Worm (Caenorhabditis elegans) whole organism, L2 larva: ENCODE measurements around the gene Y53G8AM.6.
A peak's percentile ranks its signal among the peaks of the same experiment; 100 is the strongest.

Experiments used
- C34F6.9 ChIP-seq: fragments of 150-350 bp; optimal IDR thresholded peaks from 2 replicates; lab custom pipeline; 2014; ENCODE audit warnings: missing biosample characterization, missing genetic modification characterization
- R02D3.7 ChIP-seq: fragments of 150-350 bp; optimal IDR thresholded peaks from 2 replicates; lab custom pipeline; 2014; ENCODE audit warnings: missing biosample characterization, missing genetic modification characterization
- Y55F3AM.14 ChIP-seq: fragments of 200-800 bp; sonication (Bioruptor generic); optimal IDR thresholded peaks from 2 replicates; lab custom pipeline; 2018; ENCODE audit warnings: mild to moderate bottlenecking, missing genetic modification characterization, missing compliant biosample characterization
- ZK546.5 ChIP-seq: sonication (generic microtip); optimal IDR thresholded peaks from 2 replicates; lab custom pipeline; 2017; ENCODE audit warnings: missing biosample characterization, missing genetic modification characterization
- aly-2 ChIP-seq: fragments of 150-350 bp; optimal IDR thresholded peaks from 2 replicates; lab custom pipeline; 2014; ENCODE audit warnings: missing biosample characterization, missing genetic modification characterization
- ama-1 ChIP-seq: fragments of 150-350 bp; optimal IDR thresholded peaks from 2 replicates; lab custom pipeline; 2018; ENCODE audit warnings: inconsistent platforms
- blmp-1 ChIP-seq: sonication (generic microtip); optimal IDR thresholded peaks from 2 replicates; lab custom pipeline; 2017; ENCODE audit warnings: missing genetic modification characterization, mild to moderate bottlenecking, missing compliant biosample characterization, antibody characterized with exemption, moderate library complexity; ENCODE audit not compliant: insufficient read depth
- ceh-16 ChIP-seq: fragments of 150-350 bp; optimal IDR thresholded peaks from 2 replicates; lab custom pipeline; 2014; ENCODE audit warnings: missing biosample characterization, missing genetic modification characterization
- crh-2 ChIP-seq: sonication (generic microtip); optimal IDR thresholded peaks from 2 replicates; lab custom pipeline; 2017; ENCODE audit warnings: missing biosample characterization, missing genetic modification characterization
- dmd-4 ChIP-seq: sonication (generic microtip); optimal IDR thresholded peaks from 2 replicates; lab custom pipeline; 2017; ENCODE audit warnings: missing biosample characterization, missing genetic modification characterization
- egl-27 ChIP-seq: sonication (generic microtip); optimal IDR thresholded peaks from 3 replicates; lab custom pipeline; 2017; ENCODE audit warnings: missing biosample characterization, missing genetic modification reagents, missing genetic modification characterization
- elt-3 ChIP-seq: sonication (generic microtip); optimal IDR thresholded peaks from 2 replicates; lab custom pipeline; 2017; ENCODE audit warnings: missing biosample characterization, missing genetic modification characterization
- fos-1 ChIP-seq: fragments of 150-350 bp; optimal IDR thresholded peaks from 2 replicates; lab custom pipeline; 2014; ENCODE audit warnings: missing biosample characterization, missing genetic modification characterization
- gmeb-1 ChIP-seq: fragments of 150-350 bp; optimal IDR thresholded peaks from 2 replicates; lab custom pipeline; 2014; ENCODE audit warnings: missing biosample characterization, missing genetic modification characterization
- lin-11 ChIP-seq: fragments of 150-350 bp; sonication (generic microtip); optimal IDR thresholded peaks from 2 replicates; lab custom pipeline; 2014; ENCODE audit warnings: missing biosample characterization, missing genetic modification characterization, inconsistent platforms, mixed read lengths
- lin-13 ChIP-seq: fragments of 150-350 bp; optimal IDR thresholded peaks from 2 replicates; lab custom pipeline; 2014; ENCODE audit warnings: missing biosample characterization, missing genetic modification reagents, missing genetic modification characterization
- lin-39 ChIP-seq: fragments of 150-350 bp; optimal IDR thresholded peaks from 2 replicates; lab custom pipeline; 2014; ENCODE audit warnings: missing biosample characterization, missing genetic modification reagents, missing genetic modification characterization
- lsy-2 ChIP-seq, 2 experiments: fragments of 150-350 bp in 1 of 2; sonication (generic microtip) in 1 of 2; optimal IDR thresholded peaks; 2 replicates each; lab custom pipeline; 2014 to 2017; ENCODE audit warnings: missing biosample characterization in 2 of 2, missing genetic modification characterization in 2 of 2
- mab-5 ChIP-seq: fragments of 150-350 bp; optimal IDR thresholded peaks from 2 replicates; lab custom pipeline; 2014; ENCODE audit warnings: missing biosample characterization, missing genetic modification characterization
- mbf-1 ChIP-seq: sonication (generic microtip); optimal IDR thresholded peaks from 2 replicates; lab custom pipeline; 2017; ENCODE audit warnings: missing biosample characterization, missing genetic modification characterization
- mdl-1 ChIP-seq, 2 experiments: fragments of 150-350 bp in 1 of 2; sonication (generic microtip) in 1 of 2; optimal IDR thresholded peaks; 2 replicates each; lab custom pipeline; 2017; ENCODE audit warnings: missing biosample characterization in 2 of 2, missing genetic modification characterization in 2 of 2
- nhr-10 ChIP-seq: sonication (generic microtip); optimal IDR thresholded peaks from 2 replicates; lab custom pipeline; 2017; ENCODE audit warnings: missing biosample characterization, missing genetic modification characterization
- nhr-11 ChIP-seq: fragments of 150-350 bp; optimal IDR thresholded peaks from 2 replicates; lab custom pipeline; 2014; ENCODE audit warnings: missing biosample characterization, missing genetic modification characterization
- nhr-129 ChIP-seq: fragments of 150-350 bp; optimal IDR thresholded peaks from 2 replicates; lab custom pipeline; 2014; ENCODE audit warnings: missing biosample characterization, missing genetic modification characterization
- nhr-21 ChIP-seq: fragments of 150-350 bp; optimal IDR thresholded peaks from 2 replicates; lab custom pipeline; 2014; ENCODE audit warnings: missing biosample characterization, missing genetic modification characterization
- nhr-23 ChIP-seq: fragments of 150-350 bp; optimal IDR thresholded peaks from 2 replicates; lab custom pipeline; 2014; ENCODE audit warnings: missing biosample characterization, missing genetic modification reagents, missing genetic modification characterization
- nhr-237 ChIP-seq: fragments of 150-350 bp; optimal IDR thresholded peaks from 2 replicates; lab custom pipeline; 2014; ENCODE audit warnings: missing biosample characterization, missing genetic modification characterization
- nhr-25 ChIP-seq: fragments of 150-350 bp; sonication (generic microtip); optimal IDR thresholded peaks from 3 replicates; lab custom pipeline; 2014; ENCODE audit warnings: missing biosample characterization, missing genetic modification characterization
- nhr-6 ChIP-seq: fragments of 150-350 bp; optimal IDR thresholded peaks from 2 replicates; lab custom pipeline; 2014; ENCODE audit warnings: missing biosample characterization, missing genetic modification characterization
- nhr-77 ChIP-seq: fragments of 150-350 bp; optimal IDR thresholded peaks from 2 replicates; lab custom pipeline; 2014; ENCODE audit warnings: missing biosample characterization, missing genetic modification characterization
- sem-4 ChIP-seq: fragments of 150-350 bp; optimal IDR thresholded peaks from 2 replicates; lab custom pipeline; 2014; ENCODE audit warnings: missing biosample characterization, missing genetic modification reagents, missing genetic modification characterization
- sma-3 ChIP-seq: sonication (generic microtip); optimal IDR thresholded peaks from 2 replicates; lab custom pipeline; 2016; ENCODE audit warnings: missing genetic modification reagents, missing genetic modification characterization, missing compliant biosample characterization
- sma-9 ChIP-seq, 2 experiments: fragments of 150-350 bp in 1 of 2; sonication (generic microtip) in 1 of 2; optimal IDR thresholded peaks; 2 replicates each; lab custom pipeline; 2014 to 2016; ENCODE audit warnings: missing genetic modification characterization in 2 of 2, mild to moderate bottlenecking in 1 of 2, missing biosample characterization in 1 of 2, missing compliant biosample characterization in 1 of 2, missing genetic modification reagents in 1 of 2, moderate library complexity in 1 of 2
- snpc-4 ChIP-seq: fragments of 150-350 bp; optimal IDR thresholded peaks from 2 replicates; lab custom pipeline; 2014; ENCODE audit warnings: missing biosample characterization, missing genetic modification characterization
- unc-55 ChIP-seq: fragments of 150-350 bp; sonication (generic microtip); optimal IDR thresholded peaks from 3 replicates; lab custom pipeline; 2014; ENCODE audit warnings: missing biosample characterization, missing genetic modification reagents, missing genetic modification characterization
- unc-62 ChIP-seq: fragments of 150-350 bp; optimal IDR thresholded peaks from 2 replicates; lab custom pipeline; 2014; ENCODE audit warnings: missing biosample characterization, missing genetic modification reagents, missing genetic modification characterization
- ztf-1 ChIP-seq: fragments of 200-800 bp; sonication (Bioruptor generic); conservative IDR thresholded peaks from 2 replicates; pipeline ENCODE4 v1.3.6; 2022; ENCODE audit warnings: missing genetic modification characterization, missing compliant biosample characterization
- ztf-11 ChIP-seq: sonication (generic microtip); optimal IDR thresholded peaks from 2 replicates; lab custom pipeline; 2017; ENCODE audit warnings: missing biosample characterization, missing genetic modification characterization
- ztf-4 ChIP-seq: fragments of 150-350 bp; optimal IDR thresholded peaks from 2 replicates; lab custom pipeline; 2014; ENCODE audit warnings: missing biosample characterization, missing genetic modification characterization

Y53G8AM.6 gene

ce11 chrIII:3255575-3255974, 4.0 kb downstream of the Y53G8AM.6 start, which contains the start of gene Y53G8AM.4:
Y53G8AM.4 (minus strand) TSS chrIII:3255675.
- TF ChIP-seq sma-9 (GFP tag; optimal IDR thresholded peaks at IDR 0.05; lab: Kevin White, UChicago): no peak
- no peak for TF ChIP-seq sma-9 (tag; optimal IDR thresholded peaks at IDR 0.05; lab: Kevin White, UChicago)
- TF ChIP-seq ztf-1: no peak
- TF ChIP-seq snpc-4 (tag; lab: Kevin White, UChicago): no peak
- no peak for TF ChIP-seq ceh-16
- TF ChIP-seq dmd-4: no peak
- no peak for TF ChIP-seq mab-5 (tag; lab: Kevin White, UChicago)
- TF ChIP-seq nhr-25: no peak
- TF ChIP-seq lin-39: no peak
- no peak for TF ChIP-seq nhr-11
- no peak for TF ChIP-seq lin-11 (tag; lab: Kevin White, UChicago)
- TF ChIP-seq nhr-10 (tag; lab: Kevin White, UChicago): no peak
- no peak for TF ChIP-seq mdl-1 (tag; optimal IDR thresholded peaks at IDR 0.05; lab: Kevin White, UChicago)
- TF ChIP-seq lsy-2 (tag; optimal IDR thresholded peaks at IDR 0.05; lab: Kevin White, UChicago): no peak
- no peak for TF ChIP-seq ztf-4
- no peak for TF ChIP-seq ZK546.5
- TF ChIP-seq sem-4 (tag; lab: Kevin White, UChicago): no peak
- TF ChIP-seq unc-62: no peak
- no peak for TF ChIP-seq sma-3 (GFP tag; lab: Kevin White, UChicago)
- TF ChIP-seq blmp-1: no peak
- TF ChIP-seq ama-1: no peak

ce11 chrIII:3255023-3255422, 4.6 kb downstream of the Y53G8AM.6 start:
- TF ChIP-seq ceh-16 (no peak), nhr-21 (no peak), lin-39 (no peak), nhr-77 (tag; lab: Kevin White, UChicago) (no peak), lin-13 (GFP tag; lab: Kevin White, UChicago) (no peak), mab-5 (tag; lab: Kevin White, UChicago) (no peak), crh-2 (tag; lab: Kevin White, UChicago) (no peak), nhr-23 (tag; lab: Kevin White, UChicago) (no peak), aly-2 (tag; lab: Kevin White, UChicago) (no peak), R02D3.7 (tag; lab: Kevin White, UChicago) (no peak), sma-3 (GFP tag; lab: Kevin White, UChicago) (no peak), ztf-11 (tag; lab: Kevin White, UChicago) (no peak), unc-55 (no peak)

ce11 chrIII:3253736-3254135, 5.9 kb downstream of the Y53G8AM.6 start:
- TF ChIP-seq gmeb-1 (tag; lab: Kevin White, UChicago): peak; percentile 1
- peak; percentile 63 for TF ChIP-seq sma-9 (GFP tag; optimal IDR thresholded peaks at IDR 0.05; lab: Kevin White, UChicago)
- TF ChIP-seq sma-9 (tag; optimal IDR thresholded peaks at IDR 0.05; lab: Kevin White, UChicago): no peak
- peak; percentile 37 for TF ChIP-seq egl-27 (tag; lab: Kevin White, UChicago)
- peak; percentile 90 for TF ChIP-seq fos-1 (tag; lab: Kevin White, UChicago)
- no peak for TF ChIP-seq blmp-1

- no peak for TF ChIP-seq mab-5 (tag; lab: Kevin White, UChicago)
- TF ChIP-seq C34F6.9 (tag; lab: Kevin White, UChicago): no peak
- no peak for TF ChIP-seq elt-3 (tag; lab: Kevin White, UChicago)
- TF ChIP-seq unc-62: no peak
- TF ChIP-seq lsy-2 (tag; optimal IDR thresholded peaks at IDR 0.05; lab: Kevin White, UChicago): no peak
- no peak for TF ChIP-seq nhr-10 (tag; lab: Kevin White, UChicago)
- TF ChIP-seq mbf-1 (tag; lab: Kevin White, UChicago): no peak
- TF ChIP-seq fos-1 (tag; lab: Kevin White, UChicago): no peak
- no peak for TF ChIP-seq nhr-77 (tag; lab: Kevin White, UChicago)
- no peak for TF ChIP-seq nhr-21
- TF ChIP-seq sma-3 (GFP tag; lab: Kevin White, UChicago): no peak
- TF ChIP-seq blmp-1: no peak
These were observed 6.5 kb downstream of the Y53G8AM.6 start, which contains the start of gene Y53G8AL.3 for ce11 chrIII:3253043-3253442. Y53G8AL.3 (minus strand) TSS chrIII:3253143.

- TF ChIP-seq dmd-4 (no peak), mdl-1 (tag; optimal IDR thresholded peaks at IDR 0.05; lab: Kevin White, UChicago) (no peak), Y55F3AM.14 (GFP tag; lab: Kevin White, UChicago) (no peak), blmp-1 (no peak), nhr-6 (no peak), nhr-129 (tag; lab: Kevin White, UChicago) (no peak), nhr-237 (tag; lab: Kevin White, UChicago) (no peak)
These were observed 8.9 kb downstream of the Y53G8AM.6 start, which contains the start of gene Y53G8AL.4 for ce11 chrIII:3250596-3251112. Y53G8AL.4 (minus strand) TSS chrIII:3250646.
